Fruit fly (Drosophila melanogaster): ENCODE results near the gene tx.
A peak's percentile ranks its signal among the peaks of the same experiment; 100 is the strongest.

The tx gene

DNA sequence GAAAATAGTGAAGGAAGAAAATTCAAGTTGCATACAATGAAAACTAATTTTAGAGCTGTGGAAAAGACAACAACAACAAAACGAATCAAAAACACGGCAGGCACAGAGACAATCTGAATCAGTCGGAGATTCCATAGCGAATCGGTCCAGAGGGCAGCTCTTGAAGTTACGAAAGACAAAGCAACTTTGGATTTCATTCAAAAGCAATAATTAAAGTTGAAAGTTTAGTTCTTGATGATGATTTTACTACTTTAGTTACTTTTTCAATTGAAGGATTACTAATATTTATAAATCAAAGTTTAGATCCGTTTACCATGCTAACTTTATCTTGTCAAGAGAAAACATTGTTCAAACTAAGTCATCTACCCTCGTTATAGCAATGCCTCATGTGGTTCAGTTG, 2.8 kb downstream of the tx start (continued):
- TF ChIP-seq ERR (GFP tag; optimal IDR thresholded peaks at IDR 0.05) (no peak), CG11247 (GFP tag; IDR thresholded peaks at IDR 0.05) (no peak), CG11093 (GFP tag; IDR thresholded peaks at IDR 0.05) (no peak), gsb-n (tag; optimal IDR thresholded peaks at IDR 0.05) (peak; percentile 55), psq (GFP tag; optimal IDR thresholded peaks at IDR 0.05) (no peak), sr (GFP tag; IDR thresholded peaks at IDR 0.05) (no peak), E2f1 (GFP tag; IDR thresholded peaks at IDR 0.05) (no peak), nom (GFP tag; optimal IDR thresholded peaks at IDR 0.05) (no peak), tgo (GFP tag; IDR thresholded peaks at IDR 0.05) (no peak), CG17912 (GFP tag; optimal IDR thresholded peaks at IDR 0.05) (no peak), rib (GFP tag; IDR thresholded peaks at IDR 0.05) (no peak), Optix (GFP tag; IDR thresholded peaks at IDR 0.05) (no peak), CG7963 (GFP tag; IDR thresholded peaks at IDR 0.05; ENCODE audit: partially characterized antibody) (no peak), CG14014 (GFP tag; IDR thresholded peaks at IDR 0.05) (no peak), CoRest (tag; optimal IDR thresholded peaks at IDR 0.05) (peak; percentile 27), CG17361 (GFP tag; IDR thresholded peaks at IDR 0.05) (no peak), Ets97D (GFP tag; optimal IDR thresholded peaks at IDR 0.05) (no peak), Doc3 (GFP tag; IDR thresholded peaks at IDR 0.05; ENCODE audit: partially characterized antibody) (no peak), sens (GFP tag) (peak; percentile 79), CG3838 (GFP tag; optimal IDR thresholded peaks at IDR 0.05) (no peak), Dip2 (GFP tag; IDR thresholded peaks at IDR 0.05) (no peak), CG6683 (GFP tag; optimal IDR thresholded peaks at IDR 0.05) (no peak), CG3065 (GFP tag; optimal IDR thresholded peaks at IDR 0.05) (no peak), Gsc (GFP tag; IDR thresholded peaks at IDR 0.05) (no peak), br (optimal IDR thresholded peaks at IDR 0.05) (no peak), ftz-f1 (GFP tag; optimal IDR thresholded peaks at IDR 0.05) (no peak), chinmo (GFP tag; IDR thresholded peaks at IDR 0.05; ENCODE audit: partially characterized antibody) (no peak), E2f2 (GFP tag; IDR thresholded peaks at IDR 0.05) (no peak), cas (GFP tag; IDR thresholded peaks at IDR 0.05) (no peak), chif (GFP tag; optimal IDR thresholded peaks at IDR 0.05) (no peak), CG3281 (GFP tag; optimal IDR thresholded peaks at IDR 0.05) (no peak), GATAe (GFP tag; conservative IDR thresholded peaks at IDR 0.05) (no peak), sima (GFP tag; optimal IDR thresholded peaks at IDR 0.05) (no peak), gem (tag; optimal IDR thresholded peaks at IDR 0.05) (peak; percentile 48), CG8089 (GFP tag; optimal IDR thresholded peaks at IDR 0.05) (no peak), Poxn (GFP tag; IDR thresholded peaks at IDR 0.05) (no peak), btn (GFP tag; optimal IDR thresholded peaks at IDR 0.05) (no peak), NK7.1 (GFP tag; optimal IDR thresholded peaks at IDR 0.05) (no peak), dmrt99B (tag; optimal IDR thresholded peaks at IDR 0.05) (peak; percentile 34), insv (GFP tag; optimal IDR thresholded peaks at IDR 0.05) (no peak), Jarid2 (GFP tag; optimal IDR thresholded peaks at IDR 0.05) (no peak), zen (tag; optimal IDR thresholded peaks at IDR 0.05) (no peak), bsh (GFP tag; optimal IDR thresholded peaks at IDR 0.05) (peak in 1 of 2 experiments; percentile 4), tll (GFP tag; optimal IDR thresholded peaks at IDR 0.05) (no peak), D (optimal IDR thresholded peaks at IDR 0.05) (no peak), D (GFP tag; optimal IDR thresholded peaks at IDR 0.05) (no peak), stwl (tag; optimal IDR thresholded peaks at IDR 0.05) (no peak), H2.0 (GFP tag; IDR thresholded peaks at IDR 0.05) (no peak), CG42726 (GFP tag; IDR thresholded peaks at IDR 0.05; ENCODE audit: partially characterized antibody) (no peak), CG9437 (GFP tag; optimal IDR thresholded peaks at IDR 0.05) (no peak), sisA (GFP tag; IDR thresholded peaks at IDR 0.05) (peak; percentile 29; the same call in 1 of the 2 replicates), CG3726 (GFP tag; IDR thresholded peaks at IDR 0.05) (no peak), dan (GFP tag; IDR thresholded peaks at IDR 0.05) (no peak)
